Fruit fly (Drosophila melanogaster) whole organism, wandering third instar larva: ENCODE measurements around the gene CG8578.

Source experiments
- Abd-B ChIP-seq: fragments of >200 bp; optimal IDR thresholded peaks from 2 replicates; lab custom pipeline; 2017; ENCODE audit warnings: missing biosample characterization, missing genetic modification characterization
- CG9705 ChIP-seq: fragments of 200-800 bp; sonication (Bioruptor generic); optimal IDR thresholded peaks from 2 replicates; lab custom pipeline; 2018; ENCODE audit warnings: missing biosample characterization, mild to moderate bottlenecking, missing genetic modification characterization
- dsf ChIP-seq: sonication (Bioruptor generic); optimal IDR thresholded peaks from 2 replicates; lab custom pipeline; 2016; ENCODE audit warnings: missing biosample characterization, missing genetic modification characterization, borderline replicate concordance
- h ChIP-seq: fragments of 200-800 bp; sonication (Bioruptor generic); optimal IDR thresholded peaks from 3 replicates; lab custom pipeline; 2016; ENCODE audit warnings: missing biosample characterization, mild to moderate bottlenecking, missing genetic modification characterization
- lola ChIP-seq: fragments of >200 bp; optimal IDR thresholded peaks from 2 replicates; lab custom pipeline; 2017; ENCODE audit warnings: missing biosample characterization, missing genetic modification characterization
- sage ChIP-seq: fragments of 200-800 bp; sonication (Bioruptor generic); optimal IDR thresholded peaks from 2 replicates; lab custom pipeline; 2016; ENCODE audit warnings: missing biosample characterization, mild to moderate bottlenecking, missing genetic modification characterization

DNA sequence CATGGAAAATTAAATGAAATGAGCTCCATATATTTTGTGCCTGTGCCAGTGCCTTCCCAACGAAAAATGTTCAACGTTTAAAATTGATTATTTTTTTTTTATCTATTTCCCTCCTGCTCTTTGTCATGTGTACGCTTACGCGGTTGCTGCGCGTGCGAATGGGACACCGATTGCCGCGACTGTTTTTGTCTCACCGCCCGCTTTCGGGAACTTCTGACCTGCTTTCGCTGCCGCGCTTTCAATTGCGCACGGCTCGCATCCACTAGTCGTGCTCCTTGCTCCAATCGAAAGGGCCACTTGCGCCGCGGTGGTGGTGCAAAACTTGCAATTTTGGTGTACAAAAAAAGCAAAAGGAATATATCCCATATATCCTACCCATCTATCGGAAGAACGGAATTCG lies 16.2 kb downstream of the CG8578 start:
- no peak for TF ChIP-seq dsf
- peak; percentile 46 for TF ChIP-seq h (GFP tag; lab: Kevin White, UChicago)
- TF ChIP-seq sage (GFP tag; lab: Kevin White, UChicago) = no peak
- TF ChIP-seq CG9705 (GFP tag; lab: Kevin White, UChicago) = no peak
- no peak for TF ChIP-seq lola (GFP tag; lab: Kevin White, UChicago)
- TF ChIP-seq Abd-B (GFP tag; lab: Kevin White, UChicago) = no peak
